Fruit fly (Drosophila melanogaster) whole organism, pupa: ENCODE results near the gene Nup160.

Experiments used
- CG8159 ChIP-seq: fragments of 200-800 bp; sonication (Bioruptor generic); optimal IDR thresholded peaks from 3 replicates; lab custom pipeline; 2018; ENCODE audit warnings: missing biosample characterization, mild to moderate bottlenecking, missing genetic modification characterization, moderate library complexity
- D1 ChIP-seq: fragments of 200-800 bp; sonication (Bioruptor generic); optimal IDR thresholded peaks from 2 replicates; lab custom pipeline; 2018; ENCODE audit warnings: missing biosample characterization, mild to moderate bottlenecking, missing genetic modification characterization, moderate library complexity
- Ets98B ChIP-seq: fragments of 200-800 bp; sonication (Bioruptor generic); IDR thresholded peaks from 2 replicates; pipeline ENCODE4 v1.3.6; 2022; ENCODE audit warnings: missing biosample characterization, missing genetic modification characterization
- Pif1B ChIP-seq: fragments of 200-800 bp; sonication (Bioruptor generic); optimal IDR thresholded peaks from 3 replicates; lab custom pipeline; 2016; ENCODE audit warnings: missing biosample characterization, missing genetic modification characterization
- fd96Ca ChIP-seq: fragments of 200-800 bp; sonication (Bioruptor generic); IDR thresholded peaks from 3 replicates; pipeline ENCODE4 v1.3.6; 2022; ENCODE audit warnings: missing biosample characterization, missing genetic modification characterization
- gl ChIP-seq: fragments of 200-800 bp; sonication (Bioruptor generic); optimal IDR thresholded peaks from 2 replicates; lab custom pipeline; 2018; ENCODE audit warnings: missing biosample characterization, mild to moderate bottlenecking, missing genetic modification characterization

DNA sequence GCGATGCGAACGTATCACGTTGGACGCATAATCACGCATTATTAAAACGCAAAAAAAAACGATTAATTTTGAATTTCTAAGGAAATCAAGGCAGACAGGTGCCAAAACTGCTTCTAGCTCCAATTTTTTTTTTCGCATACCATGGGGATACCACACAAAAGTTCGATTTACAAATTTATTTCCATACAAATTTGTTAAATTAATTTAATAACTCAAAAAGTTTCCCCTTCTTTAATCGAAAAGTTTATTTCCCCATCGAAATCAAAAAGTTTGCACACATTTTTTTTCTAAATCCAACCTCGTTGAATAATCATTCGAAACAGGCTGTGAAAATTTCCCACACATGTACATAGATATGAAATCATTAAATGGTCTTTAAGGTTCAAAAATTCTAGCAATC lies 21.7 kb downstream of the Nup160 start, which contains the start of gene CG31867:
- TF ChIP-seq CG8159 (no peak), gl (tag; lab: Kevin White, UChicago) (no peak), Ets98B (GFP tag; lab: Robert Waterston, UW) (no peak), D1 (no peak), fd96Ca (GFP tag; lab: Robert Waterston, UW) (no peak), Pif1B (GFP tag; lab: Kevin White, UChicago) (no peak)
